Worm (Caenorhabditis elegans): ENCODE measurements around the gene Y7A9A.1.

- TF ChIP-seq R02D3.7 (tag; optimal IDR thresholded peaks at IDR 0.05) (no peak), zag-1 (tag; optimal IDR thresholded peaks at IDR 0.05) (no peak), nhr-11 (tag; optimal IDR thresholded peaks at IDR 0.05) (no peak), ceh-82 (tag; optimal IDR thresholded peaks at IDR 0.05) (no peak), lsy-2 (tag; optimal IDR thresholded peaks at IDR 0.05) (no peak), nhr-237 (tag; optimal IDR thresholded peaks at IDR 0.05) (no peak), lin-13 (GFP tag; optimal IDR thresholded peaks at IDR 0.05) (no peak), unc-62 (GFP tag; optimal IDR thresholded peaks at IDR 0.05 in 1 of 2) (no peak), unc-62 (tag; optimal IDR thresholded peaks at IDR 0.05) (no peak), ztf-11 (tag; optimal IDR thresholded peaks at IDR 0.05) (no peak), mep-1 (tag; optimal IDR thresholded peaks at IDR 0.05) (no peak), tag-97 (GFP tag; IDR thresholded peaks at IDR 0.05) (no peak), snpc-4 (tag; optimal IDR thresholded peaks at IDR 0.05) (no peak)
Measured at ce11 chrIV:16210913-16211312, 14.1 kb downstream of the Y7A9A.1 start, which contains the start of gene H25K10.2.

All from whole organism, L4 larva.